Worm (Caenorhabditis elegans): ENCODE measurements around the gene Y57G11B.3.

The Y57G11B.3 gene

ce11 chrIV:14578650-14579193 is 4.5 kb upstream of the Y57G11B.3 start, which contains the start of gene Y57G11B.8:
TSS of gene Y57G11B.8 (minus strand) at chrIV:14578700.
- TF ChIP-seq F10E7.11 (tag; optimal IDR thresholded peaks at IDR 0.05) (no peak), nhr-179 (tag; optimal IDR thresholded peaks at IDR 0.05) (no peak), ceh-40 (GFP tag; IDR thresholded peaks at IDR 0.05) (no peak), ztf-3 (GFP tag; optimal IDR thresholded peaks at IDR 0.05) (no peak), hrde-1 (tag; optimal IDR thresholded peaks at IDR 0.05; ENCODE audit: borderline replicate concordance) (no peak), atf-7 (tag; optimal IDR thresholded peaks at IDR 0.05) (no peak), snpc-1.3 (tag; optimal IDR thresholded peaks at IDR 0.05; ENCODE audit: insufficient read depth) (no peak), snpc-4 (GFP tag; optimal IDR thresholded peaks at IDR 0.05) (no peak), snpc-4 (tag; optimal IDR thresholded peaks at IDR 0.05) (peak in 1 of 4 experiments; percentile 52), F39B2.1 (GFP tag; IDR thresholded peaks at IDR 0.05) (no peak), attf-6 (GFP tag; IDR thresholded peaks at IDR 0.05) (peak; percentile 40; the same call in 1 of the 2 replicates)

- TF ChIP-seq ama-1 (optimal IDR thresholded peaks at IDR 0.05) (no peak), ama-1 (GFP tag; optimal IDR thresholded peaks at IDR 0.05) (peak; percentile 68 to 81), ztf-25 (GFP tag; IDR thresholded peaks at IDR 0.05) (0 out of 2 replicates have a peak, but pooled peaks have one; percentile 69), nhr-27 (tag; optimal IDR thresholded peaks at IDR 0.05) (no peak), rec-8 (tag; optimal IDR thresholded peaks at IDR 0.05) (peak in 1 of 2 experiments; percentile 48), mcd-1 (GFP tag; IDR thresholded peaks at IDR 0.05) (no peak), attf-6 (GFP tag; IDR thresholded peaks at IDR 0.05) (peak; percentile 98), ceh-91 (GFP tag; IDR thresholded peaks at IDR 0.05) (0 out of 2 replicates have a peak, but pooled peaks have one; percentile 28), F49E8.2 (tag; optimal IDR thresholded peaks at IDR 0.05; ENCODE audit: insufficient read depth) (peak; percentile 17), gei-17 (GFP tag; optimal IDR thresholded peaks at IDR 0.05) (no peak), nfyb-1 (GFP tag; IDR thresholded peaks at IDR 0.05) (peak; percentile 77; the same call in 1 of the 2 replicates), Y56A3A.18 (GFP tag; IDR thresholded peaks at IDR 0.05) (peak; percentile 74; the same call in 1 of the 2 replicates), athp-1 (tag; optimal IDR thresholded peaks at IDR 0.05) (peak; percentile 49), dpl-1 (GFP tag; optimal IDR thresholded peaks at IDR 0.05) (no peak), hmg-20 (GFP tag; IDR thresholded peaks at IDR 0.05) (peak; percentile 24; the same call in 1 of the 2 replicates), ZK185.1 (tag; optimal IDR thresholded peaks at IDR 0.05; ENCODE audit: poor library complexity, severe bottlenecking) (peak; percentile 36), madf-6 (GFP tag; IDR thresholded peaks at IDR 0.05) (no peak), Y79H2A.3 (GFP tag; conservative IDR thresholded peaks at IDR 0.05) (no peak), F23B12.7 (tag; optimal IDR thresholded peaks at IDR 0.05; ENCODE audit: insufficient read depth) (peak; percentile 89), hlh-12 (tag; optimal IDR thresholded peaks at IDR 0.05) (peak; percentile 46), snpc-1.3 (tag; optimal IDR thresholded peaks at IDR 0.05; ENCODE audit: insufficient read depth) (peak; percentile 79), hmg-1.2 (GFP tag; IDR thresholded peaks at IDR 0.05) (peak; percentile 58), zim-3 (tag; optimal IDR thresholded peaks at IDR 0.05) (no peak), nhr-120 (GFP tag; IDR thresholded peaks at IDR 0.05) (no peak), die-1 (tag; optimal IDR thresholded peaks at IDR 0.05) (peak; percentile 45), madf-8 (GFP tag; conservative IDR thresholded peaks at IDR 0.05) (no peak), lin-26 (GFP tag; IDR thresholded peaks at IDR 0.05) (peak; percentile 86), lsy-27 (tag; optimal IDR thresholded peaks at IDR 0.05; ENCODE audit: borderline replicate concordance, insufficient read depth) (peak; percentile 47), B0261.1 (tag; optimal IDR thresholded peaks at IDR 0.05) (peak; percentile 78), F22D6.2 (tag; optimal IDR thresholded peaks at IDR 0.05) (no peak), mxl-1 (tag; optimal IDR thresholded peaks at IDR 0.05) (peak; percentile 39), cebp-2 (GFP tag; IDR thresholded peaks at IDR 0.05) (0 out of 2 replicates have a peak, but pooled peaks have one; percentile 64), rcor-1 (GFP tag; IDR thresholded peaks at IDR 0.05) (peak; percentile 57), F33H1.4 (GFP tag; IDR thresholded peaks at IDR 0.05) (0 out of 2 replicates have a peak, but pooled peaks have one; percentile 16), lin-54 (GFP tag; optimal IDR thresholded peaks at IDR 0.05) (peak; percentile 51), snpc-1.1 (tag; optimal IDR thresholded peaks at IDR 0.05; ENCODE audit: insufficient read depth) (peak; percentile 76), atf-7 (tag; optimal IDR thresholded peaks at IDR 0.05) (no peak)
Measured at ce11 chrIV:14576471-14576870, 2.3 kb upstream of the Y57G11B.3 start.
